Worm (Caenorhabditis elegans): Measurements from ENCODE around the gene C49F5.8.

- TF ChIP-seq nhr-28 (tag; optimal IDR thresholded peaks at IDR 0.05) (peak; percentile 93), ceh-28 (tag; optimal IDR thresholded peaks at IDR 0.05) (peak; percentile 100), unc-62 (GFP tag; optimal IDR thresholded peaks at IDR 0.05) (peak; percentile 95), lin-39 (tag; optimal IDR thresholded peaks at IDR 0.05) (peak; percentile 98), fkh-10 (GFP tag; optimal IDR thresholded peaks at IDR 0.05) (peak; percentile 98), nhr-77 (tag; optimal IDR thresholded peaks at IDR 0.05) (peak; percentile 98), elt-2 (tag; optimal IDR thresholded peaks at IDR 0.05) (peak; percentile 86), pha-4 (tag; optimal IDR thresholded peaks at IDR 0.05) (peak; percentile 99), aly-2 (tag; optimal IDR thresholded peaks at IDR 0.05) (peak; percentile 94), ceh-9 (tag; optimal IDR thresholded peaks at IDR 0.05) (no peak), ZK546.5 (tag; optimal IDR thresholded peaks at IDR 0.05) (peak; percentile 70), nfya-1 (tag; optimal IDR thresholded peaks at IDR 0.05; ENCODE audit: insufficient read depth) (no peak), nhr-11 (tag; optimal IDR thresholded peaks at IDR 0.05) (peak; percentile 97), fkh-2 (tag; optimal IDR thresholded peaks at IDR 0.05) (peak; percentile 92)
Observed at ce11 chrX:11937343-11937935, 22.5 kb upstream of the C49F5.8 start.
